Fruit fly (Drosophila melanogaster): ENCODE results near the gene CG33270.
A peak's percentile ranks its signal among the peaks of the same experiment; 100 is the strongest.

Gene CG33270

dm6 chr3L:11599965-11600420 is 21.6 kb upstream of the CG33270 start, which contains the start of the genes CG14137 and CG46394:
TSS of gene CG14137 (minus strand) at chr3L:11600065.
TSS of gene CG46394 (plus strand) at chr3L:11600370.
- TF ChIP-seq Bdp1 (GFP tag; optimal IDR thresholded peaks at IDR 0.05) (no peak), CG2889 (GFP tag; IDR thresholded peaks at IDR 0.05) (0 out of 3 replicates have a peak, but pooled peaks have one; percentile 3)

- TF ChIP-seq unpg (GFP tag; optimal IDR thresholded peaks at IDR 0.05), result no peak
- TF ChIP-seq Rx (GFP tag; IDR thresholded peaks at IDR 0.05), result no peak
- TF ChIP-seq CG6813 (GFP tag; optimal IDR thresholded peaks at IDR 0.05), result no peak
- TF ChIP-seq CG3838 (GFP tag; optimal IDR thresholded peaks at IDR 0.05), result no peak
- no peak for TF ChIP-seq fd64A (GFP tag; optimal IDR thresholded peaks at IDR 0.05)
- TF ChIP-seq CG10147 (GFP tag; optimal IDR thresholded peaks at IDR 0.05), result no peak
- no peak for TF ChIP-seq twi (tag; optimal IDR thresholded peaks at IDR 0.05)
- TF ChIP-seq zfh1 (GFP tag; IDR thresholded peaks at IDR 0.05), result no peak
- no peak for TF ChIP-seq gem (tag; optimal IDR thresholded peaks at IDR 0.05)
- TF ChIP-seq CG8281 (tag; optimal IDR thresholded peaks at IDR 0.05), result no peak
- TF ChIP-seq Rfx (GFP tag; IDR thresholded peaks at IDR 0.05), result no peak
Observed at dm6 chr3L:11599255-11599654, 20.8 kb upstream of the CG33270 start.

- TF ChIP-seq phol (tag; optimal IDR thresholded peaks at IDR 0.05) (no peak), yki (optimal IDR thresholded peaks at IDR 0.05) (no peak), CG14860 (GFP tag; IDR thresholded peaks at IDR 0.05; ENCODE audit: partially characterized antibody) (no peak), Ets65A (GFP tag) (peak; percentile 43), Hr3 (GFP tag; optimal IDR thresholded peaks at IDR 0.05) (no peak), Lpt (GFP tag; optimal IDR thresholded peaks at IDR 0.05) (no peak), pho (GFP tag; optimal IDR thresholded peaks at IDR 0.05) (no peak), Bteb2 (GFP tag; optimal IDR thresholded peaks at IDR 0.05) (no peak), CG3995 (GFP tag; optimal IDR thresholded peaks at IDR 0.05) (no peak), Trl (optimal IDR thresholded peaks at IDR 0.05) (peak; percentile 36 to 71), Trl (GFP tag; optimal IDR thresholded peaks at IDR 0.05) (no peak), CG17385 (GFP tag; optimal IDR thresholded peaks at IDR 0.05) (no peak), CG6272 (GFP tag; IDR thresholded peaks at IDR 0.05) (no peak), dmrt99B (tag; optimal IDR thresholded peaks at IDR 0.05) (no peak), CG12236 (GFP tag; optimal IDR thresholded peaks at IDR 0.05) (no peak), CG3163 (GFP tag; optimal IDR thresholded peaks at IDR 0.05) (peak; percentile 19), Hr39 (optimal IDR thresholded peaks at IDR 0.05) (no peak), croc (GFP tag; conservative IDR thresholded peaks at IDR 0.05) (no peak), wor (GFP tag; IDR thresholded peaks at IDR 0.05) (no peak), stc (GFP tag; IDR thresholded peaks at IDR 0.05) (no peak), fd64A (GFP tag; optimal IDR thresholded peaks at IDR 0.05) (no peak), crol (GFP tag; IDR thresholded peaks at IDR 0.05) (peak; percentile 83), Sry-β (GFP tag; optimal IDR thresholded peaks at IDR 0.05) (no peak), CG34422 (GFP tag; IDR thresholded peaks at IDR 0.05) (peak; percentile 41; the same call in 1 of the 3 replicates), Hey (tag; optimal IDR thresholded peaks at IDR 0.05) (no peak), CG1603 (tag; optimal IDR thresholded peaks at IDR 0.05) (no peak), knrl (GFP tag; IDR thresholded peaks at IDR 0.05; ENCODE audit: partially characterized antibody) (no peak), Dip2 (GFP tag; IDR thresholded peaks at IDR 0.05) (no peak), p53 (GFP tag; optimal IDR thresholded peaks at IDR 0.05) (no peak), chinmo (GFP tag; IDR thresholded peaks at IDR 0.05; ENCODE audit: partially characterized antibody) (peak; percentile 58; the same call in 1 of the 4 replicates), CG6791 (GFP tag; IDR thresholded peaks at IDR 0.05; ENCODE audit: partially characterized antibody) (no peak), Abd-B (GFP tag; optimal IDR thresholded peaks at IDR 0.05) (no peak), CG11723 (GFP tag; optimal IDR thresholded peaks at IDR 0.05) (no peak), CG13296 (GFP tag; optimal IDR thresholded peaks at IDR 0.05) (no peak), GATAe (GFP tag; conservative IDR thresholded peaks at IDR 0.05) (no peak), sens (GFP tag) (peak; percentile 24)
Observed at dm6 chr3L:11596585-11597252, 18.3 kb upstream of the CG33270 start, which contains the start of gene CG7368. TSS of gene CG7368 (plus strand) at chr3L:11597202.

Data from whole organism, embryonic.